Worm (Caenorhabditis elegans): Measurements from ENCODE around the gene dos-1.

dos-1 gene

DNA sequence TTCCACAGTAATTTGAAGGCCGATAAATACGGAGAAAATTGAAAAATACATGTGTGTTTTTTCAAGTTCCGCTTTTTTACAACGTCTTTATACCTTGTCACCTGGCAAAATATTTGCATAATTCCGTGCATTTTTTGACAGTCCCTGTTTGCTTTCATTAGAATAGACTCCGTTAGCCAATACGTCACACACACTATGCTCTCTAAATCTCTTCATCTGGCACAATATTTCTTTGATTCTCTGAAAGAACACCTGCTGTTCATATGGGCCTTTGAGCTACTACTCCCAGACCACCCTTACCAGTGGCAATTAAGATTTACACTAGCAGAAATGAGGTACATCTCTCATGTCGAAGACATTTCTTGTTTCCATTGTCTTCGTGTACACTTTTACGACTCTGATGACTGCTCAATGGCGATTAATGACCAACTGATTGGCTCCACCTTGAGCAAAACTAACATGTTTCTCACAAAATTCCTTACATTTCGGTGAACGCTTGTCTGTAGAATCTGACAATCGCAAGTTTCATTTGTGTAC, 14.6 kb downstream of the dos-1 start, which contains the start of gene grl-11:
TSS of gene grl-11 (minus strand) at position 51 of the 537 bp plus-strand sequence.
- TF ChIP-seq F23B12.7 (tag; optimal IDR thresholded peaks at IDR 0.05; ENCODE audit: insufficient read depth): no peak
- TF ChIP-seq ceh-58 (GFP tag; IDR thresholded peaks at IDR 0.05): no peak
- TF ChIP-seq hmg-1.2 (GFP tag; IDR thresholded peaks at IDR 0.05): no peak
- no peak for TF ChIP-seq akir-1 (GFP tag; optimal IDR thresholded peaks at IDR 0.05)
- TF ChIP-seq aptf-2 (GFP tag; conservative IDR thresholded peaks at IDR 0.05): no peak
- no peak for TF ChIP-seq ceh-40 (GFP tag; IDR thresholded peaks at IDR 0.05)
- no peak for TF ChIP-seq K12H6.12 (tag; optimal IDR thresholded peaks at IDR 0.05)
- no peak for TF ChIP-seq ceh-100 (GFP tag; IDR thresholded peaks at IDR 0.05)
- no peak for TF ChIP-seq Y53G8AR.9 (GFP tag; conservative IDR thresholded peaks at IDR 0.05)
- TF ChIP-seq hlh-12 (tag; optimal IDR thresholded peaks at IDR 0.05): no peak
- no peak for TF ChIP-seq chd-7 (tag; optimal IDR thresholded peaks at IDR 0.05)
- no peak for TF ChIP-seq atf-7 (tag; optimal IDR thresholded peaks at IDR 0.05)
- no peak for TF ChIP-seq F37B4.10 (GFP tag; IDR thresholded peaks at IDR 0.05)
- no peak for TF ChIP-seq sea-2 (GFP tag; IDR thresholded peaks at IDR 0.05)
- no peak for TF ChIP-seq F57C9.4 (tag; optimal IDR thresholded peaks at IDR 0.05)
- TF ChIP-seq K11D2.4 (GFP tag; IDR thresholded peaks at IDR 0.05): no peak
- no peak for TF ChIP-seq bed-2 (GFP tag; IDR thresholded peaks at IDR 0.05)

ce11 chrIII:9118921-9119606, 15.3 kb downstream of the dos-1 start, which contains the start of gene ced-11:
TSS of gene ced-11 (plus strand) at chrIII:9119556.
- TF ChIP-seq aptf-2 (GFP tag; conservative IDR thresholded peaks at IDR 0.05) (no peak), unc-130 (GFP tag; optimal IDR thresholded peaks at IDR 0.05) (no peak), F57C9.4 (tag; optimal IDR thresholded peaks at IDR 0.05) (no peak), ceh-58 (GFP tag; IDR thresholded peaks at IDR 0.05) (no peak), sea-2 (GFP tag; IDR thresholded peaks at IDR 0.05) (no peak), ZK185.1 (tag; optimal IDR thresholded peaks at IDR 0.05; ENCODE audit: poor library complexity, severe bottlenecking) (no peak), mel-28 (tag; optimal IDR thresholded peaks at IDR 0.05; ENCODE audit: borderline replicate concordance) (no peak), ztf-28 (GFP tag; IDR thresholded peaks at IDR 0.05) (no peak), madf-10 (tag; optimal IDR thresholded peaks at IDR 0.05) (no peak), sdz-38 (tag; optimal IDR thresholded peaks at IDR 0.05) (no peak), die-1 (tag; optimal IDR thresholded peaks at IDR 0.05) (no peak), mes-4 (tag; optimal IDR thresholded peaks at IDR 0.05) (no peak), B0336.3 (GFP tag; IDR thresholded peaks at IDR 0.05) (no peak), attf-6 (GFP tag; IDR thresholded peaks at IDR 0.05) (no peak)

DNA sequence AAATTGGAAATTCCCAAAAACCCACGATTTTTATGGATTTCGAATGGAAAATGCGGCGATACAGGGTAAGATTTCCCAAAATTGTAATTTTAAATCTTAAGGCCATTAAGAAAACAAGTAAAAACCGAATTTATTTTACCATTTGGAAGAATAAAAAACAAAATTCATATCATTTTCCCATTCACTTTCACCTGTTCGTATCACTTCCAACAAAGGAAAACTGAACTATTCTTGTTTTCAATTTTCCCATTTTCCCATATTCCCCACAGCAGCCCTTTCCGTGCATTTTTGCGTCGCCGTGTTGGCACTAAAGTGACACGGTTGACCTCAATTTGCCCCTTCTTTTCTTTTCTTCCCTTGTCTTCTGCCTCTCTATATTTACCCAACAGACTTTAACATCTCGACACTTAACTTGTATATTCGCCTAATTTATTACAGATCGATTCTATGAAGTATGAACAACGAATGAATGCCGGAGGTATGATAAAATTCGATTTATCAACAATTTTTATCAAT, 22.1 kb downstream of the dos-1 start, which contains the start of gene sec-16A.1:
TSS of gene sec-16A.1 (plus strand) at position 51 of the 516 bp plus-strand sequence.
- TF ChIP-seq sptf-2 (GFP tag; optimal IDR thresholded peaks at IDR 0.05) (no peak), rec-8 (tag; optimal IDR thresholded peaks at IDR 0.05) (no peak), madf-8 (GFP tag; conservative IDR thresholded peaks at IDR 0.05) (no peak), aptf-2 (GFP tag; conservative IDR thresholded peaks at IDR 0.05) (no peak), hmg-1.2 (GFP tag; IDR thresholded peaks at IDR 0.05) (peak; percentile 24; the same call in 1 of the 2 replicates), ztf-6 (GFP tag; IDR thresholded peaks at IDR 0.05) (no peak), madf-10 (tag; optimal IDR thresholded peaks at IDR 0.05) (no peak), attf-5 (GFP tag; optimal IDR thresholded peaks at IDR 0.05) (peak; percentile 34), ztf-18 (tag; optimal IDR thresholded peaks at IDR 0.05) (no peak), F57A8.1 (GFP tag; optimal IDR thresholded peaks at IDR 0.05) (no peak), mes-4 (tag; optimal IDR thresholded peaks at IDR 0.05) (no peak), pha-4 (tag; optimal IDR thresholded peaks at IDR 0.05) (no peak), snpc-1.1 (tag; optimal IDR thresholded peaks at IDR 0.05; ENCODE audit: insufficient read depth) (no peak), madf-3 (GFP tag; IDR thresholded peaks at IDR 0.05) (no peak), B0261.1 (tag; optimal IDR thresholded peaks at IDR 0.05) (no peak), hsf-1 (GFP tag; IDR thresholded peaks at IDR 0.05) (no peak), F49E8.2 (tag; optimal IDR thresholded peaks at IDR 0.05; ENCODE audit: insufficient read depth) (no peak)

Measured in whole organism, young adult.